Fruit fly (Drosophila melanogaster): Measurements from ENCODE around the gene aurA.

The aurA gene

DNA sequence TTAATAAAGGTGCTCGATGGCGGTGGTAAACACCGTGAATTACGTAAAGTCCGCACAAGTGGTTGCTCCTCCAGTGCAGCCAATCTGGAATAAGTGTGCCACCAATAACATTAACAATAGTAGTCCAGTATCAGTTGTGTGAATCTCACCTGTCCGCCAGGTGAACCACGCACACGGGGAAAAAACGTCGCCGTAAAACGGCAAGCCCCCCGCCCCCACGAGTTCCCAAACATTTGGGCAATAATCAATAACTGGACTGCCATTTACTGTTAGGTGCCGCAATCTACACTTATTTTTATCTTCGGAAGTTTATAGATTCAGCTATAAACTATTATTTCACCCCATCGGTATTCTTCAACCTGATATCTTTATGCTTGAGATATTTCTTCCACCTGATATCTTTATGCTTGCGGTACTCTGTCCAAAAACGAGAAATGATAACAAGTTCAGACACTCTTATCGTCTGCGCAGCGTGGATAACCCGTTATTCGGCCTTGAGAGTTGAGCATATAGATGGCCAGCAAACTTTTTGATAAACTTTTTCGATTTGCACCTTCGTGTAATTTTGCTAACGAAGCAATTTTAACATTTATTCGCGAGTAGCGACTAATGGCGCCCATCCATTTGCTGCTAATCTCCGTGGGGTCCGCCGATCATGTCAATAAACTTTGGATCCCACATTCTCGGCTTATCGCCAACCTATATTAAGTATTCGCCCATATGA is 5.3 kb downstream of the aurA start (continued):
- TF ChIP-seq ATbp (GFP tag; optimal IDR thresholded peaks at IDR 0.05) (peak; percentile 30), CG32772 (GFP tag; IDR thresholded peaks at IDR 0.05) (no peak), CG10565 (GFP tag; optimal IDR thresholded peaks at IDR 0.05) (no peak), Hr78 (GFP tag; optimal IDR thresholded peaks at IDR 0.05) (no peak), CG9215 (GFP tag; IDR thresholded peaks at IDR 0.05) (no peak), Nf-YA (GFP tag; IDR thresholded peaks at IDR 0.05) (no peak), cwo (GFP tag; optimal IDR thresholded peaks at IDR 0.05) (peak; percentile 69), CG3726 (GFP tag; IDR thresholded peaks at IDR 0.05) (no peak), CG10543 (GFP tag; optimal IDR thresholded peaks at IDR 0.05) (peak; percentile 70), hb (GFP tag; IDR thresholded peaks at IDR 0.05; ENCODE audit: partially characterized antibody) (no peak)

DNA sequence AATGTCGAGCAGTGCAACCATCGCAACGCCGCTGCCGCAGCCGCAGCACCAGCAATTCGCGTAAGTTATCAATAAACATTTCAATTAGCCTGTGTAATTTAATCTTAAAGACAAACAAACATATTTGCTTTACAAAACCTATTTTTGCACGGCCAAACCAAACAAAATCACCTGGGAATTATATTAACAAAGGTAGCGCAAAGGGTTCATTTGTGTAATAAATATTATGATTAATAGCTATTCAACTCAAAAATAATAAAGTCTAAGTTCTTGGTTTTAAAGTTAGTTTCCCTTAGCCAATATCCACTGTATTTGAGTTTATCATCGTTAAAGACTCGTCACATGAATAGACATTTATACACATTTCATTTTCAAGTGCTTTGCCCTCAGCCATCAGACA is 6.3 kb downstream of the aurA start:
- TF ChIP-seq CG3281 (GFP tag; optimal IDR thresholded peaks at IDR 0.05) (peak; percentile 8), Med (GFP tag) (peak; percentile 80), Atf6 (GFP tag; IDR thresholded peaks at IDR 0.05) (peak; percentile 59; the same call in 1 of the 2 replicates), CG14050 (GFP tag; IDR thresholded peaks at IDR 0.05) (peak; percentile 8; the same call in 1 of the 3 replicates), CG9817 (tag; optimal IDR thresholded peaks at IDR 0.05) (peak; percentile 24), CG30403 (GFP tag; optimal IDR thresholded peaks at IDR 0.05) (peak; percentile 24), dysf (GFP tag; IDR thresholded peaks at IDR 0.05) (0 out of 3 replicates have a peak, but pooled peaks have one; percentile 13), slbo (GFP tag; IDR thresholded peaks at IDR 0.05) (peak; percentile 43), sqz (GFP tag; optimal IDR thresholded peaks at IDR 0.05) (no peak), CG17385 (GFP tag; optimal IDR thresholded peaks at IDR 0.05) (peak; percentile 18), caup (GFP tag; optimal IDR thresholded peaks at IDR 0.05; ENCODE audit: severe bottlenecking) (no peak), CG10209 (GFP tag; optimal IDR thresholded peaks at IDR 0.05) (no peak), sc (optimal IDR thresholded peaks at IDR 0.05) (no peak), sc (GFP tag; optimal IDR thresholded peaks at IDR 0.05) (no peak), CG15269 (tag; optimal IDR thresholded peaks at IDR 0.05) (peak; percentile 48), ewg (GFP tag; optimal IDR thresholded peaks at IDR 0.05) (no peak), bbx (GFP tag; IDR thresholded peaks at IDR 0.05; ENCODE audit: partially characterized antibody) (no peak), grau (tag; optimal IDR thresholded peaks at IDR 0.05) (peak; percentile 79), CG3847 (GFP tag; IDR thresholded peaks at IDR 0.05) (0 out of 2 replicates have a peak, but pooled peaks have one; percentile 5), dan (GFP tag; IDR thresholded peaks at IDR 0.05) (no peak), Dip3 (GFP tag; optimal IDR thresholded peaks at IDR 0.05) (no peak), CoRest (tag; optimal IDR thresholded peaks at IDR 0.05) (peak; percentile 48), tio (GFP tag; optimal IDR thresholded peaks at IDR 0.05) (peak; percentile 16), Sox102F (GFP tag; optimal IDR thresholded peaks at IDR 0.05) (peak; percentile 16), CG13424 (tag; optimal IDR thresholded peaks at IDR 0.05) (peak; percentile 30), NfI (GFP tag; optimal IDR thresholded peaks at IDR 0.05) (peak; percentile 3), gem (tag; optimal IDR thresholded peaks at IDR 0.05) (peak; percentile 34), CG2120 (GFP tag; optimal IDR thresholded peaks at IDR 0.05) (peak; percentile 49), CG7839 (tag; optimal IDR thresholded peaks at IDR 0.05) (peak; percentile 32), insv (GFP tag; optimal IDR thresholded peaks at IDR 0.05) (no peak), Drgx (GFP tag; IDR thresholded peaks at IDR 0.05) (peak; percentile 64), nmo (GFP tag; optimal IDR thresholded peaks at IDR 0.05) (peak; percentile 20), H15 (GFP tag; IDR thresholded peaks at IDR 0.05) (no peak), CG1647 (GFP tag; optimal IDR thresholded peaks at IDR 0.05) (no peak), nau (GFP tag; optimal IDR thresholded peaks at IDR 0.05) (no peak), PHDP (tag; optimal IDR thresholded peaks at IDR 0.05) (peak; percentile 19), fd3F (GFP tag; optimal IDR thresholded peaks at IDR 0.05) (peak; percentile 1), sd (tag; optimal IDR thresholded peaks at IDR 0.05) (no peak)
